Fruit fly (Drosophila melanogaster): ENCODE measurements around the gene alpha-Man-Ib.

Gene alpha-Man-Ib

dm6 chr3R:29148072-29148471 lies 35.5 kb upstream of the alpha-Man-Ib start, which contains the start of the genes CG11882 and Pglym78 (continued):
- TF ChIP-seq unc-4 (GFP tag; IDR thresholded peaks at IDR 0.05; ENCODE audit: partially characterized antibody) (peak; percentile 65), CG1529 (GFP tag; optimal IDR thresholded peaks at IDR 0.05) (no peak), CG7372 (GFP tag; IDR thresholded peaks at IDR 0.05) (no peak; the same call in 1 of the 2 replicates), H2.0 (GFP tag; IDR thresholded peaks at IDR 0.05) (0 out of 2 replicates have a peak, but pooled peaks have one; percentile 22), zfh1 (GFP tag; IDR thresholded peaks at IDR 0.05) (peak; percentile 64), luna (GFP tag; optimal IDR thresholded peaks at IDR 0.05) (no peak), CG7745 (tag; optimal IDR thresholded peaks at IDR 0.05) (no peak), CG4404 (GFP tag; IDR thresholded peaks at IDR 0.05) (no peak), HLH54F (GFP tag; optimal IDR thresholded peaks at IDR 0.05) (peak; percentile 44), Dll (GFP tag; IDR thresholded peaks at IDR 0.05; ENCODE audit: partially characterized antibody) (0 out of 4 replicates have a peak, but pooled peaks have one; percentile 56), CG11723 (GFP tag; optimal IDR thresholded peaks at IDR 0.05) (no peak), gsb (GFP tag; IDR thresholded peaks at IDR 0.05) (peak; percentile 28; the same call in 1 of the 2 replicates), usp (GFP tag; optimal IDR thresholded peaks at IDR 0.05) (no peak), br (optimal IDR thresholded peaks at IDR 0.05) (no peak), bab2 (GFP tag; optimal IDR thresholded peaks at IDR 0.05) (peak; percentile 51), al (GFP tag; IDR thresholded peaks at IDR 0.05) (peak; percentile 51), BtbVII (GFP tag; optimal IDR thresholded peaks at IDR 0.05) (no peak), ewg (GFP tag; optimal IDR thresholded peaks at IDR 0.05) (peak; percentile 100), Hmx (GFP tag; optimal IDR thresholded peaks at IDR 0.05) (no peak), CG2875 (GFP tag; optimal IDR thresholded peaks at IDR 0.05) (no peak), CG11085 (GFP tag; IDR thresholded peaks at IDR 0.05) (no peak), en (GFP tag; optimal IDR thresholded peaks at IDR 0.05) (peak; percentile 40), CG12236 (GFP tag; optimal IDR thresholded peaks at IDR 0.05) (no peak), CG10959 (GFP tag; IDR thresholded peaks at IDR 0.05) (no peak), CG17186 (GFP tag; optimal IDR thresholded peaks at IDR 0.05) (peak; percentile 92), CG8924 (tag; optimal IDR thresholded peaks at IDR 0.05) (peak; percentile 2), CG32772 (GFP tag; IDR thresholded peaks at IDR 0.05) (no peak), Sry-β (GFP tag; optimal IDR thresholded peaks at IDR 0.05) (no peak), ssp (GFP tag; IDR thresholded peaks at IDR 0.05) (peak; percentile 35; the same call in 1 of the 2 replicates), CG10431 (GFP tag; optimal IDR thresholded peaks at IDR 0.05) (no peak), CG43689 (GFP tag; IDR thresholded peaks at IDR 0.05) (no peak), vfl (GFP tag; optimal IDR thresholded peaks at IDR 0.05) (peak; percentile 8), Dfd (GFP tag; optimal IDR thresholded peaks at IDR 0.05) (no peak), CG4424 (GFP tag; optimal IDR thresholded peaks at IDR 0.05) (peak; percentile 7), ham (GFP tag; IDR thresholded peaks at IDR 0.05) (no peak), repo (GFP tag; optimal IDR thresholded peaks at IDR 0.05) (no peak), Eip74EF (GFP tag; optimal IDR thresholded peaks at IDR 0.05) (no peak), dpn (GFP tag; optimal IDR thresholded peaks at IDR 0.05) (peak; percentile 55 to 58), CG6854 (GFP tag; optimal IDR thresholded peaks at IDR 0.05) (peak; percentile 21), CG8478 (optimal IDR thresholded peaks at IDR 0.05) (peak; percentile 20), CG11247 (GFP tag; IDR thresholded peaks at IDR 0.05) (peak; percentile 48; the same call in 1 of the 2 replicates), Oaz (GFP tag; IDR thresholded peaks at IDR 0.05) (no peak), z (GFP tag; IDR thresholded peaks at IDR 0.05) (no peak), CG9797 (GFP tag; optimal IDR thresholded peaks at IDR 0.05) (peak; percentile 72), tll (GFP tag; optimal IDR thresholded peaks at IDR 0.05) (peak in 1 of 2 experiments; percentile 39), CG13287 (GFP tag; IDR thresholded peaks at IDR 0.05; ENCODE audit: partially characterized antibody) (peak; percentile 78), Poxn (GFP tag; IDR thresholded peaks at IDR 0.05) (no peak), Myb (GFP tag; optimal IDR thresholded peaks at IDR 0.05) (peak; percentile 86), zf30C (GFP tag; optimal IDR thresholded peaks at IDR 0.05) (no peak), tap (tag; optimal IDR thresholded peaks at IDR 0.05) (no peak), pfk (GFP tag; optimal IDR thresholded peaks at IDR 0.05) (no peak), oc (tag; optimal IDR thresholded peaks at IDR 0.05) (no peak)
